Worm (Caenorhabditis elegans): ENCODE data around the gene T09A12.8.
A peak's percentile ranks its signal among the peaks of the same experiment; 100 is the strongest.

The T09A12.8 gene

DNA sequence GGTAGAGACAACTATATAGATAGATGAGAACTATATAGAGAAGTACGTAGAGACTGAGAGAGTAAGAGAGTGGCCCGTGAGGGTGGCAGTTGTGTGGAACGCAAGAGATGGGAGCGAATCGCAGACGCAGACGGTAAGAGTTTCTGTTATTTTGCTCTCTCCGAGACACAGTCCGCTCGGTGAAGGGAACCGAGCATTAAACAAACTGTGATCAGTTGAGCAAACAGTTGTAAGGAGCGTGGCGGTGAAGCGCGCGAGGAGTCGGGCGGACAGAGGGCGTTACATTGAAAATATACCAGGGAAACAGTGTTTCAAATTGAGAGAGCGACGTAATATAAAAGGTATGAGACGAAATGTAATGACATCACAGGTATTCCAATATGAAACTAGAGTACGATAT is 14.0 kb downstream of the T09A12.8 start (continued):
- TF ChIP-seq nhr-23 (tag; optimal IDR thresholded peaks at IDR 0.05): no peak

DNA sequence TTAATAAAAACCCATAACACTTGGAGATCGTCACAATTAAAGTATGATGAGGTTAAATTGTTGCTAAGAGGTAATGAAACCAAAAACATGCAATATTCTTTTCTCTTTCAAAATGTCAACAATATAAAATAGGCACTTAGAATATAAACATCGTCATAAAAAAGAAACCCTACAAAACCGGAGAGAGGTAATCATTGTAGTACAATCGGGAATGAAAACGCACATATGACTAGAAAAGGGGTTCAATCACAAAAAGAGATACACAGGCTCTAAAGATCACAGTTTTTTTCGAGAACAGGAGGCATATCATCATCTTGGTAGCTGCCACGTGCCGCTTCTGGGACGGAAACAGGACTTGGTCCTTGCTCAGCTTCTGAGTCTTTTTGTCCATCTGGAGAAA is 17.0 kb downstream of the T09A12.8 start:
- TF ChIP-seq ama-1 (optimal IDR thresholded peaks at IDR 0.05): peak; percentile 2
- no peak for TF ChIP-seq nfya-1 (tag; optimal IDR thresholded peaks at IDR 0.05; ENCODE audit: insufficient read depth)
- TF ChIP-seq elt-2 (tag; optimal IDR thresholded peaks at IDR 0.05): peak; percentile 11

ce11 chrIV:8225357-8225756 is 18.1 kb downstream of the T09A12.8 start, which contains the start of gene serp-1.2:
serp-1.2 (plus strand) TSS chrIV:8225674.
- TF ChIP-seq elt-2 (tag; optimal IDR thresholded peaks at IDR 0.05) (peak; percentile 80), egl-5 (tag; optimal IDR thresholded peaks at IDR 0.05) (no peak), pqm-1 (tag; optimal IDR thresholded peaks at IDR 0.05) (peak; percentile 78), pha-4 (tag; optimal IDR thresholded peaks at IDR 0.05) (peak; percentile 77), nfya-1 (tag; optimal IDR thresholded peaks at IDR 0.05; ENCODE audit: insufficient read depth) (peak; percentile 29), nhr-12 (tag; optimal IDR thresholded peaks at IDR 0.05) (no peak)

DNA sequence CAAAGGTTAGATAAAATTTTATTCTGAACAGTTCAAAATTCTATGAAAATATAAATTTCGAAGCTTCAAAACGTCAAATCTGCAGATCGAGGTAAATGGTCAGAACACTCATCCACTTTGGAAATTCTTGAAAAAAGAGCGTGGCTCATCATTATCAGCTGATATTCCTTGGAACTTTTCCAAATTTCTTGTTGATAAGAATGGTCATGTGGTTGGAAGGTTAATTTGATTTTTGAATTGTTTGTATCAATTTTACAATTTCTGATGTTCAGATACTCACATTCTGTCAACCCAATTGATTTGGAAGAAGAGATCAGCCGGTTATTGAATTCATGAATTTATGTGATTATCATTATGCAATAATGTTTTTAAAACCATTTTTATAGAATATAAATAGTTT is 20.4 kb downstream of the T09A12.8 start:
- TF ChIP-seq elt-2 (tag; optimal IDR thresholded peaks at IDR 0.05): peak; percentile 52
- no peak for TF ChIP-seq nhr-67 (tag; optimal IDR thresholded peaks at IDR 0.05)
- peak; percentile 57 for TF ChIP-seq pqm-1 (tag; optimal IDR thresholded peaks at IDR 0.05)
- TF ChIP-seq pha-4 (tag; optimal IDR thresholded peaks at IDR 0.05): peak; percentile 25

- TF ChIP-seq nhr-25 (tag; optimal IDR thresholded peaks at IDR 0.05) (peak; percentile 36), daf-12 (tag; optimal IDR thresholded peaks at IDR 0.05) (no peak), pha-4 (tag; optimal IDR thresholded peaks at IDR 0.05) (peak; percentile 47), egl-5 (tag; optimal IDR thresholded peaks at IDR 0.05) (peak; percentile 22)
Observed at ce11 chrIV:8221946-8222345, 21.6 kb downstream of the T09A12.8 start, which contains the start of gene gpx-6. gpx-6 (plus strand) TSS chrIV:8222202.

ce11 chrIV:8219987-8220386 is 23.5 kb downstream of the T09A12.8 start, which contains the start of gene ocr-2:
ocr-2 (minus strand) TSS chrIV:8220087.
- no peak for TF ChIP-seq hmg-11 (tag; optimal IDR thresholded peaks at IDR 0.05)
- no peak for TF ChIP-seq lin-39 (tag; optimal IDR thresholded peaks at IDR 0.05)
- no peak for TF ChIP-seq nhr-28 (tag; optimal IDR thresholded peaks at IDR 0.05)
- TF ChIP-seq eor-1 (tag; optimal IDR thresholded peaks at IDR 0.05): no peak
- no peak for TF ChIP-seq elt-2 (tag; optimal IDR thresholded peaks at IDR 0.05)
- TF ChIP-seq ztf-11 (tag; optimal IDR thresholded peaks at IDR 0.05): no peak
- no peak for TF ChIP-seq fkh-2 (tag; optimal IDR thresholded peaks at IDR 0.05)
- no peak for TF ChIP-seq ztf-4 (tag; optimal IDR thresholded peaks at IDR 0.05)
- no peak for TF ChIP-seq zag-1 (tag; optimal IDR thresholded peaks at IDR 0.05)
- TF ChIP-seq elt-1 (tag; optimal IDR thresholded peaks at IDR 0.05): no peak
- TF ChIP-seq ZK546.5 (tag; optimal IDR thresholded peaks at IDR 0.05): no peak
- no peak for TF ChIP-seq lsy-12 (tag; optimal IDR thresholded peaks at IDR 0.05)
- no peak for TF ChIP-seq ceh-9 (tag; optimal IDR thresholded peaks at IDR 0.05)
- no peak for TF ChIP-seq lin-15B (tag; optimal IDR thresholded peaks at IDR 0.05)
- TF ChIP-seq ceh-82 (tag; optimal IDR thresholded peaks at IDR 0.05): no peak
- no peak for TF ChIP-seq tbx-2 (tag; optimal IDR thresholded peaks at IDR 0.05)

DNA sequence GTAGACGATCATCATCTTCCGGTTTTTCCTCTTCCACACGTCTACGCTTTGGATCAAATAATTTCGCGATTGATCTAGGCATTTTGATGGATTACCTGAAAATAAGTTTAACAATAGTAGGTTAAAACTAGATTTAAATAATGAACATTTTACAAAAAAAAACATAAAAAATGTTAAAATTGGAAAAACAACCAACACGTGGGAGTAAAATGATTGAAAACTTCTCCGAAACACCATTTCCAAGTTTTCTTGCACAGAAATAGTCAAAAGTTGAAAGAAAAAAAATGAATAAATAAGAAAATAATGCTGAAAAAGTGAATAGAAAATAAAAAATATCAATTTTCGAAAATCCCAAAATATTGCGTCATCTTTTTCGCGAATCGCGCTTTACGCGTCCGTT is 31.8 kb downstream of the T09A12.8 start, which contains the start of gene C07G1.7:
Gene C07G1.7 (minus strand): TSS at position 101 of the 400 bp plus-strand sequence.
- TF ChIP-seq nhr-28 (tag; optimal IDR thresholded peaks at IDR 0.05) (no peak), ztf-4 (tag; optimal IDR thresholded peaks at IDR 0.05) (no peak), zag-1 (tag; optimal IDR thresholded peaks at IDR 0.05) (no peak), nhr-43 (tag; optimal IDR thresholded peaks at IDR 0.05; ENCODE audit: poor library complexity, severe bottlenecking) (no peak), sea-2 (GFP tag; optimal IDR thresholded peaks at IDR 0.05) (no peak), nhr-237 (tag; optimal IDR thresholded peaks at IDR 0.05) (no peak), ceh-28 (tag; optimal IDR thresholded peaks at IDR 0.05) (no peak), unc-39 (tag; optimal IDR thresholded peaks at IDR 0.05) (no peak), egl-5 (tag; optimal IDR thresholded peaks at IDR 0.05) (no peak), elt-2 (tag; optimal IDR thresholded peaks at IDR 0.05) (no peak), lsy-12 (tag; optimal IDR thresholded peaks at IDR 0.05) (no peak), nfya-1 (tag; optimal IDR thresholded peaks at IDR 0.05; ENCODE audit: insufficient read depth) (no peak), eor-1 (tag; optimal IDR thresholded peaks at IDR 0.05) (no peak), tbx-2 (tag; optimal IDR thresholded peaks at IDR 0.05) (no peak), nhr-23 (tag; optimal IDR thresholded peaks at IDR 0.05) (no peak), fkh-2 (tag; optimal IDR thresholded peaks at IDR 0.05) (no peak), mml-1 (tag; optimal IDR thresholded peaks at IDR 0.05) (no peak), pha-4 (tag; optimal IDR thresholded peaks at IDR 0.05) (no peak), nhr-67 (tag; optimal IDR thresholded peaks at IDR 0.05) (no peak)
